Worm (Caenorhabditis elegans) whole organism, late embryonic: ENCODE measurements around the gene cdk-12.

Source experiments
- F13H6.1 ChIP-seq: sonication (generic microtip); optimal IDR thresholded peaks from 2 replicates; lab custom pipeline; 2016; ENCODE audit warnings: missing genetic modification characterization, missing compliant biosample characterization
- ceh-48 ChIP-seq: sonication (generic microtip); optimal IDR thresholded peaks from 2 replicates; lab custom pipeline; 2016; ENCODE audit warnings: missing genetic modification characterization, inconsistent platforms, missing compliant biosample characterization
- ceh-9 ChIP-seq: sonication (generic microtip); optimal IDR thresholded peaks from 2 replicates; lab custom pipeline; 2016; ENCODE audit warnings: mild to moderate bottlenecking, missing genetic modification characterization, inconsistent platforms, missing compliant biosample characterization
- elt-2 ChIP-seq: sonication (generic microtip); optimal IDR thresholded peaks from 2 replicates; lab custom pipeline; 2016; ENCODE audit warnings: missing genetic modification reagents, missing genetic modification characterization, missing compliant biosample characterization
- elt-4 ChIP-seq: sonication (generic microtip); optimal IDR thresholded peaks from 2 replicates; lab custom pipeline; 2016; ENCODE audit warnings: missing genetic modification characterization, missing compliant biosample characterization
- eyg-1 ChIP-seq: sonication (generic microtip); optimal IDR thresholded peaks from 2 replicates; lab custom pipeline; 2016; ENCODE audit warnings: missing genotype, missing genetic modification characterization, missing compliant biosample characterization
- fkh-10 ChIP-seq: fragments of 150-350 bp; optimal IDR thresholded peaks from 2 replicates; lab custom pipeline; 2014; ENCODE audit warnings: missing biosample characterization, missing genetic modification reagents, missing genetic modification characterization
- fkh-6 ChIP-seq: sonication (generic microtip); optimal IDR thresholded peaks from 2 replicates; lab custom pipeline; 2016; ENCODE audit warnings: missing genetic modification characterization, missing compliant biosample characterization
- pha-4 ChIP-seq: fragments of 150-350 bp; optimal IDR thresholded peaks from 2 replicates; lab custom pipeline; 2018; ENCODE audit warnings: missing biosample characterization, missing genetic modification reagents, missing genetic modification characterization
- pqm-1 ChIP-seq: sonication (generic microtip); optimal IDR thresholded peaks from 2 replicates; lab custom pipeline; 2016; ENCODE audit warnings: missing genetic modification characterization, missing compliant biosample characterization
- sdc-2 ChIP-seq: sonication (generic microtip); optimal IDR thresholded peaks from 2 replicates; lab custom pipeline; 2016; ENCODE audit warnings: missing genotype, missing genetic modification characterization, missing compliant biosample characterization
- unc-55 ChIP-seq: sonication (generic microtip); optimal IDR thresholded peaks from 2 replicates; lab custom pipeline; 2017; ENCODE audit warnings: missing biosample characterization, missing genetic modification reagents, missing genetic modification characterization
- unc-86 ChIP-seq: sonication (generic microtip); optimal IDR thresholded peaks from 2 replicates; lab custom pipeline; 2016; ENCODE audit warnings: missing genetic modification characterization, missing compliant biosample characterization
- zip-5 ChIP-seq: sonication (generic microtip); optimal IDR thresholded peaks from 2 replicates; lab custom pipeline; 2016; ENCODE audit warnings: missing genetic modification characterization, missing compliant biosample characterization

DNA sequence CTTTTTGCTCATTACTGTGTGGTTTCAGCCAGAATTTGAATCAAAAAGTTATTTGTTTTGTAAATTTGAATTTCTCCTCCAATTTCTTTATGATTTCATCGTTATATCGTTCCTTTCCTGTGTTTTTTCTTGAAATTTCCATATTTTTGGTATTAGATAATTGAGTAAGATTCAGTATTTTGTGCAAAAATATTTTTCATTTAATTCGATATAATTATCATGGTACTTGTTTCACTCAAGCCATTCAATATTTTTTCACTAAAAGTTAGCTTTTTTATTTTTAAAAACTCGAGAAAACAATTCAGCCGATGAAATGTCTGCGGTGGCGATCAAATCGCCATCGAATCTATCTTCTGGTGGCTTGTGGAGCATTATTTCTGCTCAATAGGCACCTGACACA is 12.2 kb downstream of the cdk-12 start, which contains the start of gene hse-5:
- no peak for TF ChIP-seq ceh-48 (tag; lab: Kevin White, UChicago)
- TF ChIP-seq pha-4 (tag; lab: Kevin White, UChicago) = no peak
- TF ChIP-seq sdc-2 (tag; lab: Kevin White, UChicago) = no peak
- TF ChIP-seq eyg-1 (tag; lab: Kevin White, UChicago) = no peak
- no peak for TF ChIP-seq ceh-9 (tag; lab: Kevin White, UChicago)
- no peak for TF ChIP-seq pqm-1 (tag; lab: Kevin White, UChicago)
- no peak for TF ChIP-seq F13H6.1 (tag; lab: Kevin White, UChicago)
- TF ChIP-seq unc-55 (GFP tag; lab: Kevin White, UChicago) = no peak
- TF ChIP-seq fkh-10 (GFP tag; lab: Kevin White, UChicago) = no peak
- no peak for TF ChIP-seq zip-5 (tag; lab: Kevin White, UChicago)
- TF ChIP-seq unc-86 (tag; lab: Kevin White, UChicago) = no peak
- TF ChIP-seq elt-2 (tag; lab: Kevin White, UChicago) = no peak
- TF ChIP-seq fkh-6 (tag; lab: Kevin White, UChicago) = no peak
- TF ChIP-seq elt-4 (tag; lab: Kevin White, UChicago) = no peak
